Worm (Caenorhabditis elegans) whole organism, L4/young adult: Measurements from ENCODE around the gene T06C12.11.

ENCODE experiments used
- dao-5 ChIP-seq: sonication (generic microtip); optimal IDR thresholded peaks from 2 replicates; lab custom pipeline; 2016; ENCODE audit warnings: missing genotype, missing genetic modification characterization, moderate library complexity, missing compliant biosample characterization
- him-1 ChIP-seq: sonication (generic microtip); optimal IDR thresholded peaks from 2 replicates; lab custom pipeline; 2016; ENCODE audit warnings: missing genotype, missing genetic modification reagents, missing genetic modification characterization, missing compliant biosample characterization

DNA sequence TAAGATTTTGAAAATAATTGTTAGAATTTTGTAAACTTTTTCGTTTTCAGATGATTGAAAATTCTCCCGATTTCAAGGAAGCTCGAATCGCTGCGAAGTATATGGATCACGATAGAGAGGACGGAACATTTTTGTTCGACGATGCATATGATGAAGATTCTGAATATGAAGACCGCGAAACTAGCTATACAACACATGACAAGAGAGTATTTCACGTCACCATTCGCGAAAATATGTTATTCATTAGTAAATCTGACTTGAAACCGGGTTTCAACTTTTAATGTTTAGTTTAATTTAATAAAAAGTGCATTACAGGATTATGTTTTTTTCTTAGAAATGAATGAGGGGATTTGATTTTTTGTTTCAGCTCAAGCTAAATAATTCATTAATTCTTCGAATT, 22.4 kb upstream of the T06C12.11 start, which contains the start of gene str-57:
- TF ChIP-seq him-1 (tag; lab: Kevin White, UChicago) = no peak
- no peak for TF ChIP-seq dao-5 (tag; lab: Kevin White, UChicago)
